Worm (Caenorhabditis elegans) whole organism, dauer: ENCODE data around the gene scyl-1.

Experiments used
- unc-62 ChIP-seq: sonication (generic microtip); optimal IDR thresholded peaks from 2 replicates; lab custom pipeline; 2017; ENCODE audit warnings: missing biosample characterization, missing genetic modification reagents, missing genetic modification characterization

The scyl-1 gene

DNA sequence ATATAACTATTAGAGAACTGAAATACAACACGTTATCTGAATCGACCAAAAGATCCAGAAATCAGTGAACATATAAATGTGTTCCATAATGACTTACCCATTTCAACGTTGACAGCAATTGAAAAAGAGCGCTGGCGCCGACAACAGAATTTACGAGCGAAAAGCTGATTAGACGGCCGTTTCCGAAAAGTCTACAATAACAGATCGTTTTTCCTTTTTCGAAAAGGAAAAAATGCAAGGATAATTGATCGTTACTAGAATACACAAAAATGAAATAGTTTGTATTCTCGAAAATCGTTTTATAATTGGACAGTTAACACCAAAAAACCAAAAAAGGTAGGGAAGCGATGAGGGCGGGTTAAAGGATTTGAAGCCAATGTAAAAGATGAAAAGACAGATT is 12.1 kb upstream of the scyl-1 start, which contains the start of gene srr-1:
TSS of gene srr-1 (minus strand) at position 101 of the 400 bp plus-strand sequence.
- TF ChIP-seq unc-62 (GFP tag; lab: Kevin White, UChicago): no peak

DNA sequence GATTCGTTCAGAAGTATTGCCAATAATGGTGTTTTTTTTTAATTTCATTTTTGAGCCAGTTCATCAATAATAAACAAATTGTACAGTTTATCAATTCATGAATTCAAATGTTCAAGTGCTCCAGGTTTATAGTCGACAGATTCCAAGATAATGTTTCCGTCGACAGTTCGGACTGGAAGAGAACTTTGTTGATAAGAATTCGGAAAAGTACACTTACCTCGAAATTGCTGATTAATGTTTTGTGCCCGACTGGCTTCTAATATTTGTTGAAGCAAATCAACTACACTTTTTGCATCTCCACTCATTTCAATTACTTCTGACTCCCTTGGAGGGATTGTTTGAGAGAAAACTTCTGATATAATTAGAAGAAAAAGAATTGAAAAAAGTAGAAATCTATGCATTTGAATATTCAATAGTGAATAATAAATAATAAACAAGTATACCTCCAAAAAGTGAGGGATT is 7.7 kb upstream of the scyl-1 start, which contains the start of gene W07G4.8:
TSS of gene W07G4.8 (minus strand) at position 412 of the 462 bp plus-strand sequence.
- no peak for TF ChIP-seq unc-62 (GFP tag; lab: Kevin White, UChicago)

DNA sequence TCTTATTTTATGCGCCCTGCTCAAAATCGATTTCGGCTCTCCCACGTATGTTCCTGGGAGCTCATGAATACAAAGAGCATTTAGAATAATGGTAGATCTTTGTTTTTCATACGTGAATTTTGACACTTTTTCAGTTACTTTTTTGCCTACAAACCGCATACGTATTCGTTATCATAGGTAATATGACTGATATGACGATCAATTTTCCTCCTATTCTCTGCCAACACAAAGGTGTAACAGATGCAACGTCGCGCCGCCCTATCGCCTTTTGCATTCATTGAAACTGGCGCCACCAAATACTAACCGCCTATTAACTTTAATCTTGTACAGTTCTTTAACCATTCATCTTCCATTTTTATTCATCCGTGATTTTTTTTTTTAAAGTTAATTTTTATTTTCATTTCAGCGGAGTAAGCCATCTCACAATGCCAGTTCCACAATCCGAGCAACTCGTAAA is 6.1 kb upstream of the scyl-1 start, which contains the start of gene W07G4.5:
TSS of gene W07G4.5 (plus strand) at position 407 of the 457 bp plus-strand sequence.
- no peak for TF ChIP-seq unc-62 (GFP tag; lab: Kevin White, UChicago)

DNA sequence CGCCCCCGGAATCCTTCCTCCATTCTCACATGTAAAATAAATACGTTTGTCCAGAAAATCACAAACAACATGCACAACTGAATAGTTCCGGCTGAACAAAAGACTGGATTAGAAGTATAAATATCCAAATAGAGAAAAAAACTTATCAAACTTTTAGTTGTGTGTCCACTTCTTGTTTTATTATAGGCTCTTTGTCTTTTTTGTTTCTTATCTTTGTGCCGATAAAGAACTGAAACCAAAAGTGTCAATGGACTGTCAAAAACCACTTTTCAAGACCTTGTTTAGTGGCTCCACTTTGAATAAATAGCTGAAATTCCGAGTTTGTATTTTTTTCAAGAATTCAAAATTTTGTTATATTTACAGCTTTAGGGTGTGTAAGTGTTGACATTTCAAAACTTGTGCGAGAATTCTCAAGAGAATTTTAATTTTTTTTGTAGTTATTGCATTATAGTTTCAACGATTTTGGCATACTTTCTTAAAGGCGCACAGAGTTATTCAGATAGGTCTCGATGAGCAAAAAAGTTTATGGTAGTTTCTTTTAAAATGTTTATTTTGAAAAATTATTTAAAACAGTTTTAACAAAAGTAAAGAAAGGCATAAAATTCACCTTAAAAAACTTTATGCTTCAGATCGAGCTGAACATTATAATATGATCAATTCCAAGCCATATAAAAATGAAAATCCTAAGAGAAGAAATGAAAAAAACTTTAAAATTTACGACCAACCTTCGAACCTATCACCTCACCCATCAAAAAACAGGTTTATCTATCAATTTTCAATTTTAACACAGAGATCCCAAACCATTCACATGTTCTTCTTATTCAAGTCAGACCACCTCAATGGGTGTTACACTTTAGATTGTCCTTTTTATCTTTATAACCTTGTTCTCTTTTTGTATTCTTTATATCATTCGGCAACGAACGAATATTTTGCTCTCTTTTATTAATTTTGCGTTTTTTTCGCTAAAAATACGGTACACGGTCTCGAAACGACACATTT is 4.9 kb upstream of the scyl-1 start:
- no peak for TF ChIP-seq unc-62 (GFP tag; lab: Kevin White, UChicago)

DNA sequence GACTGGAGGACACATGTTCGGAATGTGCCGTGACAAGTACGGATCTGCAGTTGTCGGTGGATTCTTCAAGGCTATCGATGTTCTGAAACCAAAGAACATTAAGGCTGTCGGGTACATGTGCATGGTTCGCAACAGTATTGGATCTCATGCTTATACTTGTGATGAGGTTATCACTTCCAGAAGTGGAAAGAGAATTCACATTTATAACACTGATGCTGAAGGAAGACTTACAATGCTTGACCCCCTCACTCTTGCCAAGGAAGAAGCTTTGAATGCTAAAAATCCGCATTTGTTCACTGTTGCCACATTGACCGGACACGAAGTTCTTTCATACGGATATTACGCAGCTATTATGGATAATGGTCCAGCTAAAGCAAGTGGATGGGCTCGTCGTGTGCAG is 3.5 kb upstream of the scyl-1 start:
- TF ChIP-seq unc-62 (GFP tag; lab: Kevin White, UChicago): no peak

DNA sequence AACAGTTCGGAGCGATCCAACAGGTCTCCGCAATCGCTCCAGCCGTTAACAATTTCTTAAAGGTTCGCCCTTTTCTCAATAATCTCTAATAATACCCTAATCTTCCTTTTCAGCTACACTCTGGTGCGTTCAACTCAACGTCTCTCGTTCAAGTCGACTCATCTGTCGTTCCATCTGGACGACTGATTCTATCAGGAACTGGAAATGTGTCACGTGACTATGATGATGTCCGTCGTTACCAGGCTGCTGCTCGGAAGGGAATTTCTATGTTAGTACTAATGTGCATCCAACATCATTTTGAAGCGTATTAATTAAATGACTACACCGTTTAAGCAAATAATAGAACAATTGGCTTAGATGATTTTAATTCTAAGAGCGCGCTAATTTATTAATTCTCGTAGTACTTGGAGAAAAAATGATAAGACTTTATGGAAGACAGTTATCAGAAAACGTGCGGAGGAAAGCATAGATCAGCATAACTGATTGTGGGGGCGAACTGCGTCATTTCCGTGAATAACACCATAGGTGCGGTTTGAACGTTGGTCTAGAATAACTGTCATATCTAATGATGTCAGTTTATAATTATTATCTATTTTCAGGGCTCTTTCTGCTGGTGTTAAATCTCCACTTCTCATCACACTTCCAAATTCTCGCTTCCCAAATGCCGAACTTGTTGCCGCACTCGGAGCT is 2.5 kb upstream of the scyl-1 start:
- no peak for TF ChIP-seq unc-62 (GFP tag; lab: Kevin White, UChicago)

DNA sequence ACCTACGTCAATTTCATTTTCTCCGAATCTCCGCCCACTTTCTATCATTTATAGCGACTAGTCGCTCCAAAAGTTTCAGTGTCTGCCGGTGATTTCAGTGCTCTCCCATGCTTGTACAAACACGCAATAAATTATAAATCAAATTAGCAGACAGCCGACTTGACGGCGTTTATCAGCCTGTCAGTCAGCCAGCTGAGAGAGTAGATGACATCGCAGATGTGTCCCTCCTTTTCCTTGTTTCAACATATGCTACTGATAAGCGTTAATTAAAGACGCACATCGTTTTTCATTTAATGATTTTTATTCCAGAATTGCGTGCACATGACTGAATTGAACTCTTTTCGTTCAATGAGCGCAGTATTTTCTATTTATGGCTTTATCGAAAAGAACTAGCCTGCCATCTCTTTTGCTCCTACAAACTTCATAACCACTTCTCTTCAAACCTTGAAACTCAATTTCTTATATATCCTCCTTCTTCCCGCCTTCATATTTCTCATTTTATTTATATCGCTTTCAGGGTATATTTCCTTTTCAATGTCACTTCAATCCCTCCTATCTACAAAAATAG is 1.8 kb upstream of the scyl-1 start, which contains the start of gene lap-2:
TSS of gene lap-2 (plus strand) at position 518 of the 568 bp plus-strand sequence.
- TF ChIP-seq unc-62 (GFP tag; lab: Kevin White, UChicago): no peak

DNA sequence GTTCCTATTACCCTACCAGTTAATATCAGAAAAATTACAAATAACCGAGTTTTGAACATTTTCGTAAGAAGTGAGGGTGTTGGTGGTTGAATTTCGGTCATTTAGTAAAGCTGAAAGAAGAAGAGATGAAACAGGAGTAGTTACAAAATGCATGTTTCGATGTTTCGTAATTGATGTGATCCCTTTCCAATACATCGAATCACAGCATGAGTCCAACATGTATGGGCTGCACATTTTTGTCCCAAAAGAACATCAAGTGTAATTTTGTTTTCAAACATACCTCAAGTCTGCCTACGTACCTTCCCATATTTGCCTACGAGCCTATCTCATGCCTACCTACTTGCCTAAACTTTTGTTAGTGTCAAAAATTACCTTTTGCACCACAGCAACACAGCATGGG is 5.1 kb downstream of the scyl-1 start, which contains the start of gene W07G4.2:
TSS of gene W07G4.2 (minus strand) at position 101 of the 400 bp plus-strand sequence.
- TF ChIP-seq unc-62 (GFP tag; lab: Kevin White, UChicago): no peak

DNA sequence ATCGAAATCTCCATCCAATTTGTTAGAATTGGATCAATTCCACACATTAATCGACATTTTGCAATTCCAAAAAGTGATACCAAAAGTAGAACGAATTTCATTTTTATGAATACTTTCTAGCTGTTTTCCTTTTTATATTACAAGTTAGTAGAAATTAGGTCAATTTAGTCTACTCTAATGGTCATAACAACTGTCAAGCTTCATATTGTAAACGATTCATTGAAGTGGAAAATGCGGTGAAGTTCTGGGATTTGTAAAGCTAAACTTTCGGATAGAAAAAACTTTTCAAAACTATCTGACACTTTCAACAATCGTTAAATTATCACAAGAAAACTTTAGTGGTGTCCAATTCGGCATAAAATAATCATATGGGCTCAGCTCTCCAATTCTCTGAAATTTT is 6.9 kb downstream of the scyl-1 start, which contains the start of gene W07G4.7:
TSS of gene W07G4.7 (minus strand) at position 101 of the 400 bp plus-strand sequence.
- no peak for TF ChIP-seq unc-62 (GFP tag; lab: Kevin White, UChicago)

DNA sequence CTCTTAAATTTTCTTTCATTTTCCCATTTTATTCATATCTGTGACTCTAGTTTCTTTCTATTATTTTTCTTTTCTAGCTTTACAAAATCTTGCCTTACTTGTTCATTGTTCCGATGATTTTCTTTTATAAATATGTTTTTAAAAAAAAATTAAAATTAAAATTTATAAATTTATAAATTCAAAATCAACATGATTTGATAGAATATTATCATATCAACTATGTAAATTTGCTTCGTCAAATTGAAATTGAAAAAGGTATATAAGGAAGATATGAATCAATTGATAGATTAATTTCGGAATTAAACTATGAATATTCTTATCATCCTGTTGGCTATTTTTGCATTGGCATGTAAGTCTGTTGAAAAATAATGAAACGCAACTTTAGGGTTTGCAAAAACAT is 8.3 kb downstream of the scyl-1 start, which contains the start of gene W07G4.1:
TSS of gene W07G4.1 (plus strand) at position 301 of the 400 bp plus-strand sequence.
- no peak for TF ChIP-seq unc-62 (GFP tag; lab: Kevin White, UChicago)

DNA sequence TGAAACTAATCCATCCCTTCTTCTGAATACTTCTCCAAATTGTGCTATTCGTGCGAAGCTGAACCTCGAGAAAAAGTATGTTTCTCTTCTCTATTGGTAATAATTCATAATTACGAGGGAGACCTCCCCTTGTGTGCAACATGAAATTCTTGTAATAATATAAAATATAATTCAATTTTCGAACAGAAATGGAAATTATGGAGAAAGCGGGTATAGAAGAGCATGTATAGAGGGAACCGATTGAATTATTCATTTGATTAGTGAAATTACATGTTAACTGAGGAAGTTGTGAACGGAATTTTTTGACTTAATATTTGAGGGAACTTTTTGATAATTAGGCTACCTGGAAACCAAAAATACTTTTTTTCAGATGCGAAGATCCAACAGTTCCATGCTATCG is 12.7 kb downstream of the scyl-1 start:
- no peak for TF ChIP-seq unc-62 (GFP tag; lab: Kevin White, UChicago)

DNA sequence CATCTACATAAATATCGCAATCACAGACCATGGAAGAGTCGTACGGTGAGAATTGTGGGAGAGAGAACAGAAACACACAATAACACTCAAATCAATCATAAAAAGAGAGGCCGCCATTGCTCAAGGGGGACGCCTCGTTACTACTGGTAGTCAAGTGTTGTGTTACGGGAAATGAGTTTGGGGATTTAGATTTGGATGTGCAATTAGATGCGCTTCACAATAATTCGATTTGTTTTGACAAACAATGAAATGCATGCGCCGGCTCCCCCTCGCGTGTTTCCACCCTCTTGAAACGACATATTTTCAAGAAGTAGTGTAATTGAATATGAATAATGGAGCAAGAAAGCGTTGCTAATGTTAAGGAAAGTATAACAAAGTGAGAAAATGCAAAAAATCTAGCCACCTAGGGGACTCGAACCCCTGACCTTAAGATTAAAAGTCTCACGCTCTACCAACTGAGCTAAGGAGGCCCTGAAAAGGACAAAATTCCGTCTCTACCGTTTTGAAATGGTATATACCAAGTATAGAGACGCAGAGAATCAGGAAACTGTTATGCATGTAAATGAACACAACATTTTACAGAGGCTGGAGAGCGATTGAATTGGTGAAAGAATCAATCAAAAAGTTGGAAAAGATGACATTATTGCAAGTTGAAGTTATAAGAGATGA is 14.8 kb downstream of the scyl-1 start:
- TF ChIP-seq unc-62 (GFP tag; lab: Kevin White, UChicago): no peak

DNA sequence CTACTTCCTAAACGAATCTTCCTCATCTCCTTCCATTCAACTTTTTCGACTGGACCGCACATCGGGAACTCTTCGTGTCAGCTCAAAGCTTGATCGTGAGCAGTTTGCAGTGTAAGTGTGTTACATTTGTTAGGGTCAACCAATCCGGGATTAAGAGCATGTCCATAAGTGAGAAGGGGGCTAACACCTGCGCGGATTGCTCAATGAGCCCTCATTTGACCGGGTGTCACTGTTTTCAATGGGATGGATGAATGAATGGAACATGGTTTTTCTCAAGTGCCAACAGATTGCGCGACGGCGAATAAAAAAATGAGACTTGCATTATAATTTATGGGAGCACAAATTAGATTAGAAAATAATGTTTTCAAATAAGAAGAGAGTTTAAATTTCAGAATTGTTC is 16.2 kb downstream of the scyl-1 start:
- no peak for TF ChIP-seq unc-62 (GFP tag; lab: Kevin White, UChicago)

DNA sequence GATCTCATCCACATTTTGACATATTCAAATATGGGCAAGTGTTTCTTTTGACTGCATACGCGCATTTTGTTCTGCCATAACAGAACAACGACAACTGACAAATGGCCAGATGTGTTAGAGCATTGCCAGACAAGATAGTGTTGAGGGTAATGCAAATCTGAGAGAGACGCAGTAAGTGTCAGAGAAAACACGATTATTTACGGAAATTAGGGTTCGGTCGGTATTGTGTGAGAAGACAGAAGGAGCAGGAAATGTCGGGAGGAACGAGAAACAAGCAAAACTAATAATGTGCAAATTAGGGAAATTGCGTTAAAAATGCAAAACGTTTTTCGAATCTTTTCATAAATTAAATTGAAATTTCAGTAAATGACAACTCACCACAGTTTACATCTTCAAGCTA is 17.0 kb downstream of the scyl-1 start:
- TF ChIP-seq unc-62 (GFP tag; lab: Kevin White, UChicago): no peak

DNA sequence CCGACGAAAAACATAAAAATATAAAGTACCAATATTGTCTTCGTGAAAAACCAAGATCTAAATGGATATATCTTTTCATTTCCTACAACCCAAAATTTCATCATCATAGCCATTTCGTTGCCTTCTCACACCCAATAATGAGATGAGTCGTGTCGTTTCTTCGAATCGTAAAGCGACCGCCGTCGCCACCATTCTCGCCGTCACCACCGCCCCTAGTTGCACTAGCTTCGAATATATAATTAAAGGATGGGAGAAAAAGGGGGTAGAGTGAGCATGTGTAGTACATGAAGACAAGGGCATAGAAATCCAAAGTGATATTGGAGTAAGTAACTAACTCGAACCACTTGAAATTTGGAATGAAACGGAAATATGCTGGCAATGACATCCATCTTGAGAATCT is 19.3 kb downstream of the scyl-1 start:
- TF ChIP-seq unc-62 (GFP tag; lab: Kevin White, UChicago): no peak
